Worm (Caenorhabditis elegans) whole organism, mixed stage, embryonic: Measurements from ENCODE around the gene F09C6.11.

Source experiments
- M03D4.4 ChIP-seq: sonication (generic microtip); optimal IDR thresholded peaks from 2 replicates; lab custom pipeline; 2017; ENCODE audit warnings: mild to moderate bottlenecking, missing genetic modification characterization, missing compliant biosample characterization
- bed-3 ChIP-seq: fragments of 200-800 bp; sonication (Bioruptor generic); optimal IDR thresholded peaks from 3 replicates; lab custom pipeline; 2018; ENCODE audit warnings: mild to moderate bottlenecking, missing genetic modification characterization, moderate library complexity, missing compliant biosample characterization
- blmp-1 ChIP-seq: fragments of 150-350 bp; optimal IDR thresholded peaks from 2 replicates; lab custom pipeline; 2014; ENCODE audit warnings: missing biosample characterization, missing genetic modification characterization
- ceh-39 ChIP-seq: fragments of 150-350 bp; optimal IDR thresholded peaks from 2 replicates; lab custom pipeline; 2014; ENCODE audit warnings: missing biosample characterization, missing genetic modification characterization
- ceh-43 ChIP-seq: fragments of 200-800 bp; sonication (Bioruptor generic); optimal IDR thresholded peaks from 2 replicates; lab custom pipeline; 2018; ENCODE audit warnings: mild to moderate bottlenecking, missing genetic modification characterization, moderate library complexity, missing compliant biosample characterization
- ceh-83 ChIP-seq: fragments of 200-800 bp; sonication (Bioruptor generic); optimal IDR thresholded peaks from 2 replicates; lab custom pipeline; 2018; ENCODE audit warnings: mild to moderate bottlenecking, missing genetic modification characterization, missing compliant biosample characterization
- ces-1 ChIP-seq: fragments of 150-350 bp; optimal IDR thresholded peaks from 2 replicates; lab custom pipeline; 2014; ENCODE audit warnings: missing biosample characterization, missing genetic modification reagents, missing genetic modification characterization
- cnd-1 ChIP-seq: fragments of 200-800 bp; sonication (Bioruptor generic); optimal IDR thresholded peaks from 2 replicates; lab custom pipeline; 2018; ENCODE audit warnings: mild to moderate bottlenecking, missing genetic modification characterization, missing compliant biosample characterization
- drap-1 ChIP-seq: fragments of 200-800 bp; sonication (Bioruptor generic); optimal IDR thresholded peaks from 3 replicates; lab custom pipeline; 2018; ENCODE audit warnings: mild to moderate bottlenecking, missing genetic modification characterization, missing compliant biosample characterization
- elt-1 ChIP-seq: sonication (generic microtip); optimal IDR thresholded peaks from 2 replicates; lab custom pipeline; 2017; ENCODE audit warnings: missing genetic modification characterization, mild to moderate bottlenecking, missing compliant biosample characterization, antibody characterized with exemption, moderate library complexity, borderline replicate concordance; ENCODE audit not compliant: insufficient read depth
- elt-3 ChIP-seq: fragments of 150-350 bp; optimal IDR thresholded peaks from 2 replicates; lab custom pipeline; 2014; ENCODE audit warnings: missing biosample characterization, missing genetic modification characterization
- flh-1 ChIP-seq: fragments of 200-800 bp; sonication (Bioruptor generic); optimal IDR thresholded peaks from 2 replicates; lab custom pipeline; 2018; ENCODE audit warnings: mild to moderate bottlenecking, missing genetic modification characterization, moderate library complexity, missing compliant biosample characterization
- ham-2 ChIP-seq: fragments of 200-800 bp; sonication (Bioruptor generic); optimal IDR thresholded peaks from 2 replicates; lab custom pipeline; 2018; ENCODE audit warnings: mild to moderate bottlenecking, missing genetic modification characterization, missing compliant biosample characterization
- lin-13 ChIP-seq: fragments of 150-350 bp; optimal IDR thresholded peaks from 2 replicates; lab custom pipeline; 2014; ENCODE audit warnings: missing biosample characterization, missing genetic modification characterization
- lin-32 ChIP-seq: fragments of 200-800 bp; sonication (Bioruptor generic); optimal IDR thresholded peaks from 2 replicates; lab custom pipeline; 2018; ENCODE audit warnings: mild to moderate bottlenecking, missing genetic modification characterization, missing compliant biosample characterization
- lsy-2 ChIP-seq: fragments of 150-350 bp; optimal IDR thresholded peaks from 2 replicates; lab custom pipeline; 2014; ENCODE audit warnings: missing biosample characterization, missing genetic modification characterization
- mab-5 ChIP-seq: fragments of 150-350 bp; optimal IDR thresholded peaks from 2 replicates; lab custom pipeline; 2014; ENCODE audit warnings: missing biosample characterization, missing genetic modification characterization
- mep-1 ChIP-seq: fragments of 150-350 bp; optimal IDR thresholded peaks from 2 replicates; lab custom pipeline; 2017; ENCODE audit warnings: missing biosample characterization, missing genetic modification reagents, missing genetic modification characterization, inconsistent platforms
- mls-2 ChIP-seq: sonication (generic microtip); optimal IDR thresholded peaks from 2 replicates; lab custom pipeline; 2016; ENCODE audit warnings: mild to moderate bottlenecking, missing genetic modification characterization, moderate library complexity, missing compliant biosample characterization
- nhr-12 ChIP-seq: fragments of 150-350 bp; optimal IDR thresholded peaks from 2 replicates; lab custom pipeline; 2014; ENCODE audit warnings: missing biosample characterization, missing genetic modification characterization
- nhr-2 ChIP-seq: fragments of 150-350 bp; optimal IDR thresholded peaks from 2 replicates; lab custom pipeline; 2014; ENCODE audit warnings: missing biosample characterization, missing genetic modification characterization
- nhr-237 ChIP-seq: fragments of 150-350 bp; optimal IDR thresholded peaks from 2 replicates; lab custom pipeline; 2014; ENCODE audit warnings: missing biosample characterization, missing genetic modification characterization
- nhr-28 ChIP-seq: fragments of 150-350 bp; optimal IDR thresholded peaks from 2 replicates; lab custom pipeline; 2014; ENCODE audit warnings: missing biosample characterization, missing genetic modification characterization
- nhr-76 ChIP-seq: sonication (generic microtip); optimal IDR thresholded peaks from 2 replicates; lab custom pipeline; 2017; ENCODE audit warnings: missing biosample characterization, missing genetic modification characterization
- pha-4 ChIP-seq: fragments of 150-350 bp; optimal IDR thresholded peaks from 2 replicates; lab custom pipeline; 2018; ENCODE audit warnings: missing biosample characterization, missing genetic modification reagents, missing genetic modification characterization
- snpc-4 ChIP-seq: fragments of 150-350 bp; optimal IDR thresholded peaks from 2 replicates; lab custom pipeline; 2014; ENCODE audit warnings: missing biosample characterization, missing genetic modification characterization
- sptf-1 ChIP-seq: sonication (generic microtip); optimal IDR thresholded peaks from 2 replicates; lab custom pipeline; 2017; ENCODE audit warnings: mild to moderate bottlenecking, missing genetic modification characterization, moderate library complexity, missing compliant biosample characterization
- tbx-8 ChIP-seq: fragments of 200-800 bp; sonication (Bioruptor generic); optimal IDR thresholded peaks from 2 replicates; lab custom pipeline; 2018; ENCODE audit warnings: mild to moderate bottlenecking, missing genetic modification characterization, moderate library complexity, missing compliant biosample characterization
- unc-120 ChIP-seq: sonication (generic microtip); optimal IDR thresholded peaks from 2 replicates; lab custom pipeline; 2017; ENCODE audit warnings: missing genetic modification characterization, missing compliant biosample characterization; ENCODE audit not compliant: poor library complexity, severe bottlenecking
- unc-39 ChIP-seq: fragments of 150-350 bp; optimal IDR thresholded peaks from 2 replicates; lab custom pipeline; 2014; ENCODE audit warnings: missing biosample characterization, missing genetic modification characterization
- unc-62 ChIP-seq: fragments of 150-350 bp; optimal IDR thresholded peaks from 2 replicates; lab custom pipeline; 2014; ENCODE audit warnings: missing biosample characterization, missing genetic modification reagents, missing genetic modification characterization
- ztf-11 ChIP-seq: fragments of 150-350 bp; optimal IDR thresholded peaks from 2 replicates; lab custom pipeline; 2014; ENCODE audit warnings: missing biosample characterization, missing genetic modification characterization

Gene F09C6.11

ce11 chrV:16904612-16905011, 22.5 kb upstream of the F09C6.11 start, which contains the start of gene nhr-262:
Gene nhr-262 (plus strand): TSS chrV:16904912.
- TF ChIP-seq lin-32 (GFP tag; lab: Kevin White, UChicago) (no peak), tbx-8 (GFP tag; lab: Kevin White, UChicago) (no peak), cnd-1 (tag; lab: Kevin White, UChicago) (no peak)

- TF ChIP-seq nhr-237 (tag; lab: Kevin White, UChicago) (no peak), nhr-28 (tag; lab: Kevin White, UChicago) (no peak), mls-2 (tag; lab: Kevin White, UChicago) (no peak), ham-2 (no peak), ceh-39 (no peak), unc-120 (tag; lab: Kevin White, UChicago) (no peak), pha-4 (tag; lab: Kevin White, UChicago) (no peak), cnd-1 (tag; lab: Kevin White, UChicago) (no peak), lin-13 (tag; lab: Kevin White, UChicago) (no peak), ceh-43 (GFP tag; lab: Kevin White, UChicago) (no peak), bed-3 (no peak), drap-1 (no peak), nhr-2 (no peak), mep-1 (no peak), elt-1 (tag; lab: Kevin White, UChicago) (no peak), unc-39 (no peak), nhr-76 (tag; lab: Kevin White, UChicago) (no peak), mab-5 (tag; lab: Kevin White, UChicago) (no peak)
Measured at ce11 chrV:16902726-16903125, 20.6 kb upstream of the F09C6.11 start, which contains the start of gene srd-68. Gene srd-68 (minus strand): TSS chrV:16902826.

- TF ChIP-seq ceh-43 (GFP tag; lab: Kevin White, UChicago) (no peak), pha-4 (tag; lab: Kevin White, UChicago) (no peak), lsy-2 (tag; lab: Kevin White, UChicago) (no peak), sptf-1 (tag; lab: Kevin White, UChicago) (no peak), mep-1 (no peak), ham-2 (no peak), nhr-76 (tag; lab: Kevin White, UChicago) (no peak), elt-1 (tag; lab: Kevin White, UChicago) (no peak), nhr-12 (tag; lab: Kevin White, UChicago) (no peak), unc-62 (no peak), ceh-39 (no peak), blmp-1 (tag; lab: Kevin White, UChicago) (no peak), cnd-1 (tag; lab: Kevin White, UChicago) (no peak), tbx-8 (GFP tag; lab: Kevin White, UChicago) (no peak), ces-1 (GFP tag; lab: Kevin White, UChicago) (no peak), M03D4.4 (no peak), snpc-4 (tag; lab: Kevin White, UChicago) (no peak), mls-2 (tag; lab: Kevin White, UChicago) (no peak), flh-1 (GFP tag; lab: Kevin White, UChicago) (no peak)
Measured at ce11 chrV:16899355-16899754, 17.2 kb upstream of the F09C6.11 start, which contains the start of gene fbxa-45. Gene fbxa-45 (minus strand): TSS chrV:16899455.

DNA sequence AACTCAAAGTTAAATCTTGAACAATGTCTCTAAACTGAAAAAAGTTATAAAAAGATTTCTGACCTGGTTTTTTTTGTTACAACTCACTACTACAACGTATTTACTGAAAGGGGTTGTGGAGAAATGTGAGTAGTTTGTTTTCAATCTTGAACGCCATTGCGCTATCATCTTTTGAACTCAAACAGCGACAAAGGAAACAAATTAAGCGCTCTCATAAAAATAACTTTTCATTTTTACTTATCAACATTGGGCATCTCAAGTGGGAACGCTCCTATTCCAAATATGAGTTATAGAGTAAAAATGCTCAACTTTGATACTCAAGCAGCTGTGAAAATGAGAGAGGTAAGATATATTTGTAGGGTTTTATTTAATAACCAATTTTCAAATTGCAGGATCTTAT, 11.3 kb upstream of the F09C6.11 start, which contains the start of gene F09C6.15:
Gene F09C6.15 (plus strand): TSS at position 301 of the 400 bp plus-strand sequence.
- TF ChIP-seq lin-32 (GFP tag; lab: Kevin White, UChicago) (no peak), unc-39 (no peak), sptf-1 (tag; lab: Kevin White, UChicago) (no peak), nhr-76 (tag; lab: Kevin White, UChicago) (no peak), nhr-237 (tag; lab: Kevin White, UChicago) (no peak), drap-1 (no peak), bed-3 (no peak), ceh-83 (GFP tag; lab: Kevin White, UChicago) (no peak), mls-2 (tag; lab: Kevin White, UChicago) (no peak), ztf-11 (tag; lab: Kevin White, UChicago) (no peak)

- TF ChIP-seq bed-3 (no peak), ces-1 (GFP tag; lab: Kevin White, UChicago) (no peak), flh-1 (GFP tag; lab: Kevin White, UChicago) (no peak), elt-1 (tag; lab: Kevin White, UChicago) (no peak), M03D4.4 (no peak), ceh-83 (GFP tag; lab: Kevin White, UChicago) (no peak), elt-3 (no peak), ceh-43 (GFP tag; lab: Kevin White, UChicago) (no peak), sptf-1 (tag; lab: Kevin White, UChicago) (no peak), mab-5 (tag; lab: Kevin White, UChicago) (no peak), ztf-11 (tag; lab: Kevin White, UChicago) (no peak), lin-13 (tag; lab: Kevin White, UChicago) (no peak), pha-4 (tag; lab: Kevin White, UChicago) (no peak), unc-62 (no peak), unc-120 (tag; lab: Kevin White, UChicago) (no peak), ham-2 (no peak), nhr-12 (tag; lab: Kevin White, UChicago) (no peak), unc-39 (no peak), drap-1 (no peak)
Measured at ce11 chrV:16888788-16889325, 6.7 kb upstream of the F09C6.11 start, which contains the start of the genes ifas-2 and fbxa-44. Gene ifas-2 (minus strand): TSS chrV:16888888. Gene fbxa-44 (plus strand): TSS chrV:16889275.
